Worm (Caenorhabditis elegans) whole organism, L4/young adult: ENCODE measurements around the gene wdfy-3.
A peak's percentile ranks its signal among the peaks of the same experiment; 100 is the strongest.
"Not testable (repeated sequence)": the region's sequence is repeated elsewhere in the genome, so short reads cannot be mapped to it uniquely, and the experiment has no call there.

Source experiments
- W03F9.2 ChIP-seq: fragments of 150-350 bp; optimal IDR thresholded peaks from 2 replicates; lab custom pipeline; 2014; ENCODE audit warnings: missing biosample characterization, missing genetic modification characterization
- dao-5 ChIP-seq: sonication (generic microtip); optimal IDR thresholded peaks from 2 replicates; lab custom pipeline; 2016; ENCODE audit warnings: missing genotype, missing genetic modification characterization, moderate library complexity, missing compliant biosample characterization
- him-1 ChIP-seq: sonication (generic microtip); optimal IDR thresholded peaks from 2 replicates; lab custom pipeline; 2016; ENCODE audit warnings: missing genotype, missing genetic modification reagents, missing genetic modification characterization, missing compliant biosample characterization

ce11 chrIV:12621483-12622078 is 31.6 kb upstream of the wdfy-3 start:
- not testable (repeated sequence) for TF ChIP-seq dao-5 (tag; lab: Kevin White, UChicago); him-1
- TF ChIP-seq W03F9.2 (tag; lab: Kevin White, UChicago) = peak; percentile 18
